Fruit fly (Drosophila melanogaster): ENCODE measurements around the gene fd3F.

The fd3F gene

dm6 chrX:3779686-3780407 is 22.3 kb upstream of the fd3F start (continued):
- peak; percentile 12 for TF ChIP-seq esn (GFP tag; optimal IDR thresholded peaks at IDR 0.05)

- peak; percentile 13 for TF ChIP-seq Smox (GFP tag; optimal IDR thresholded peaks at IDR 0.05)
- TF ChIP-seq vri (GFP tag; optimal IDR thresholded peaks at IDR 0.05): peak; percentile 34
- peak; percentile 24; the same call in 1 of the 3 replicates for TF ChIP-seq eg (GFP tag; IDR thresholded peaks at IDR 0.05)
- TF ChIP-seq dsx (GFP tag; optimal IDR thresholded peaks at IDR 0.05; ENCODE audit: poor library complexity, severe bottlenecking): peak; percentile 11
- no peak for TF ChIP-seq CG6792 (GFP tag; optimal IDR thresholded peaks at IDR 0.05)
- no peak for TF ChIP-seq Gug (GFP tag; IDR thresholded peaks at IDR 0.05)
- TF ChIP-seq CG3032 (tag; optimal IDR thresholded peaks at IDR 0.05): peak; percentile 6
- TF ChIP-seq Sox102F (GFP tag; optimal IDR thresholded peaks at IDR 0.05): peak; percentile 42
- TF ChIP-seq CG15336 (GFP tag; IDR thresholded peaks at IDR 0.05): 0 out of 2 replicates have a peak, but pooled peaks have one; percentile 46
- TF ChIP-seq Sox14 (GFP tag; optimal IDR thresholded peaks at IDR 0.05): peak; percentile 63
- TF ChIP-seq topi (GFP tag; optimal IDR thresholded peaks at IDR 0.05): peak; percentile 2
- TF ChIP-seq esn (GFP tag; optimal IDR thresholded peaks at IDR 0.05): peak; percentile 46
- TF ChIP-seq spab (GFP tag; optimal IDR thresholded peaks at IDR 0.05): no peak
- TF ChIP-seq CG6276 (GFP tag; optimal IDR thresholded peaks at IDR 0.05): no peak
- peak; percentile 36 for TF ChIP-seq CG3919 (GFP tag; optimal IDR thresholded peaks at IDR 0.05)
- no peak for TF ChIP-seq dac (GFP tag; optimal IDR thresholded peaks at IDR 0.05)
- peak; percentile 10 for TF ChIP-seq CG6854 (GFP tag; optimal IDR thresholded peaks at IDR 0.05)
- TF ChIP-seq achi (GFP tag; optimal IDR thresholded peaks at IDR 0.05): no peak
- TF ChIP-seq Blimp-1 (GFP tag; optimal IDR thresholded peaks at IDR 0.05): no peak
- TF ChIP-seq svp (GFP tag): peak; percentile 71
- no peak for TF ChIP-seq CG4318 (GFP tag; optimal IDR thresholded peaks at IDR 0.05)
- TF ChIP-seq CG6808 (GFP tag; optimal IDR thresholded peaks at IDR 0.05): peak; percentile 16
- TF ChIP-seq lz (GFP tag; optimal IDR thresholded peaks at IDR 0.05): peak; percentile 15
- TF ChIP-seq Sox15 (GFP tag; optimal IDR thresholded peaks at IDR 0.05): no peak
- peak; percentile 40 for TF ChIP-seq Eip78C (GFP tag)
- peak; percentile 10 to 40 for TF ChIP-seq ss (GFP tag; optimal IDR thresholded peaks at IDR 0.05)
- TF ChIP-seq Eip75B (GFP tag; optimal IDR thresholded peaks at IDR 0.05): peak; percentile 16
- no peak for TF ChIP-seq Hr38 (GFP tag; optimal IDR thresholded peaks at IDR 0.05)
- TF ChIP-seq CG10631 (GFP tag; optimal IDR thresholded peaks at IDR 0.05): peak; percentile 19
- no peak for TF ChIP-seq CG11902 (GFP tag; optimal IDR thresholded peaks at IDR 0.05)
- no peak for TF ChIP-seq OdsH (GFP tag; optimal IDR thresholded peaks at IDR 0.05)
- no peak for TF ChIP-seq acj6 (GFP tag; optimal IDR thresholded peaks at IDR 0.05)
- no peak for TF ChIP-seq CG8632 (GFP tag; optimal IDR thresholded peaks at IDR 0.05)
- TF ChIP-seq CG8319 (GFP tag; optimal IDR thresholded peaks at IDR 0.05): no peak
- TF ChIP-seq Ets96B (tag; optimal IDR thresholded peaks at IDR 0.05): peak; percentile 4
- TF ChIP-seq CG6163 (GFP tag; IDR thresholded peaks at IDR 0.05): peak; percentile 89
- TF ChIP-seq CG11294 (GFP tag; IDR thresholded peaks at IDR 0.05): no peak
- TF ChIP-seq CG7368 (GFP tag; optimal IDR thresholded peaks at IDR 0.05): peak; percentile 14
- no peak for TF ChIP-seq pdm3 (GFP tag; optimal IDR thresholded peaks at IDR 0.05)
- TF ChIP-seq CG34406 (GFP tag; optimal IDR thresholded peaks at IDR 0.05): no peak
- TF ChIP-seq Met (GFP tag; optimal IDR thresholded peaks at IDR 0.05): peak; percentile 41
- TF ChIP-seq fkh (GFP tag; optimal IDR thresholded peaks at IDR 0.05): peak; percentile 30
- TF ChIP-seq CG16779 (tag; optimal IDR thresholded peaks at IDR 0.05): peak; percentile 36
- peak; percentile 15 for TF ChIP-seq CG1621 (tag; optimal IDR thresholded peaks at IDR 0.05)
- no peak for TF ChIP-seq salr (GFP tag; optimal IDR thresholded peaks at IDR 0.05)
These were observed 21.2 kb upstream of the fd3F start for dm6 chrX:3780884-3781283.

Data from whole organism, prepupa.